Fruit fly (Drosophila melanogaster) whole organism, embryonic: Measurements from ENCODE around the gene CG6420.

Experiments used
- B-H1 ChIP-seq: fragments of 200-800 bp; sonication (Bioruptor generic); IDR thresholded peaks from 3 replicates; pipeline ENCODE4 v1.3.6; 2022; ENCODE audit warnings: missing biosample characterization, missing genetic modification characterization
- BtbVII ChIP-seq: fragments of 200-800 bp; sonication (Bioruptor generic); optimal IDR thresholded peaks from 3 replicates; lab custom pipeline; 2017; ENCODE audit warnings: missing biosample characterization, mild to moderate bottlenecking, missing genetic modification characterization
- CG10366 ChIP-seq: fragments of 200-800 bp; sonication (Bioruptor generic); IDR thresholded peaks from 2 replicates; pipeline ENCODE4 v1.3.6; 2022; ENCODE audit warnings: missing biosample characterization, missing genetic modification characterization
- CG10565 ChIP-seq: fragments of 200-800 bp; sonication (Bioruptor generic); optimal IDR thresholded peaks from 3 replicates; lab custom pipeline; 2016; ENCODE audit warnings: missing biosample characterization, mild to moderate bottlenecking, missing genetic modification characterization
- CG11504 ChIP-seq: fragments of 200-800 bp; sonication (Bioruptor generic); optimal IDR thresholded peaks from 3 replicates; lab custom pipeline; 2019; ENCODE audit warnings: missing biosample characterization, mild to moderate bottlenecking, missing genetic modification characterization, moderate library complexity
- CG11560 ChIP-seq: fragments of 200-800 bp; sonication (Bioruptor generic); IDR thresholded peaks from 3 replicates; pipeline ENCODE4 v1.3.6; 2022; ENCODE audit warnings: missing biosample characterization, missing genetic modification characterization
- CG13624 ChIP-seq: fragments of 200-800 bp; sonication (Bioruptor generic); optimal IDR thresholded peaks from 2 replicates; lab custom pipeline; 2016; ENCODE audit warnings: missing biosample characterization, missing genetic modification characterization
- CG16813 ChIP-seq: fragments of 200-800 bp; sonication (Bioruptor generic); IDR thresholded peaks from 3 replicates; pipeline ENCODE4 v1.3.6; 2022; ENCODE audit warnings: missing biosample characterization, missing genetic modification characterization; ENCODE audit not compliant: partially characterized antibody
- CG17328 ChIP-seq: fragments of 200-800 bp; sonication (Bioruptor generic); IDR thresholded peaks from 2 replicates; pipeline ENCODE4 v1.3.6; 2022; ENCODE audit warnings: missing biosample characterization, missing genetic modification characterization
- CG18476 ChIP-seq: fragments of 200-800 bp; sonication (Bioruptor generic); optimal IDR thresholded peaks from 2 replicates; lab custom pipeline; 2016; ENCODE audit warnings: missing biosample characterization, mild to moderate bottlenecking, missing genetic modification characterization
- CG18599 ChIP-seq: fragments of 200-800 bp; sonication (Bioruptor generic); optimal IDR thresholded peaks from 3 replicates; lab custom pipeline; 2017; ENCODE audit warnings: missing biosample characterization, missing genetic modification characterization, mild to moderate bottlenecking, moderate library complexity, missing genetic modification reagents
- CG2120 ChIP-seq: fragments of 200-800 bp; sonication (Bioruptor generic); optimal IDR thresholded peaks from 3 replicates; lab custom pipeline; 2016; ENCODE audit warnings: missing biosample characterization, missing genetic modification characterization
- CG2678 ChIP-seq: fragments of 200-800 bp; sonication (Bioruptor generic); optimal IDR thresholded peaks from 3 replicates; lab custom pipeline; 2019; ENCODE audit warnings: missing biosample characterization, mild to moderate bottlenecking, missing genetic modification characterization, moderate library complexity
- CG2712 ChIP-seq: fragments of 200-800 bp; optimal IDR thresholded peaks from 3 replicates; lab custom pipeline; 2019; ENCODE audit warnings: missing biosample characterization, mild to moderate bottlenecking, missing genetic modification characterization, moderate library complexity
- CG32767 ChIP-seq: fragments of 200-800 bp; sonication (Bioruptor generic); IDR thresholded peaks from 2 replicates; pipeline ENCODE4 v1.3.6; 2022; ENCODE audit warnings: missing biosample characterization, missing genetic modification characterization
- CG6175 ChIP-seq: fragments of 200-800 bp; sonication (Bioruptor generic); IDR thresholded peaks from 3 replicates; pipeline ENCODE4 v1.3.6; 2022; ENCODE audit warnings: missing biosample characterization, missing genetic modification characterization
- CG6254 ChIP-seq: fragments of 200-800 bp; sonication (Bioruptor generic); optimal IDR thresholded peaks from 3 replicates; lab custom pipeline; 2017; ENCODE audit warnings: mild to moderate bottlenecking, missing biosample characterization, missing genetic modification reagents, missing genetic modification characterization
- CG6654 ChIP-seq: fragments of 200-800 bp; sonication (Bioruptor generic); optimal IDR thresholded peaks from 2 replicates; lab custom pipeline; 2017; ENCODE audit warnings: missing biosample characterization, mild to moderate bottlenecking, missing genetic modification characterization
- CG6765 ChIP-seq: fragments of 200-800 bp; sonication (Bioruptor generic); optimal IDR thresholded peaks from 3 replicates; lab custom pipeline; 2017; ENCODE audit warnings: missing biosample characterization, mild to moderate bottlenecking, missing genetic modification characterization
- CG7372 ChIP-seq: fragments of 200-800 bp; sonication (Bioruptor generic); IDR thresholded peaks from 2 replicates; pipeline ENCODE4 v1.3.6; 2022; ENCODE audit warnings: missing biosample characterization, missing genetic modification characterization
- CG7556 ChIP-seq: fragments of 200-800 bp; sonication (Bioruptor generic); optimal IDR thresholded peaks from 2 replicates; lab custom pipeline; 2017; ENCODE audit warnings: missing biosample characterization, mild to moderate bottlenecking, missing genetic modification characterization
- CG7839 ChIP-seq: fragments of 200-800 bp; sonication (Bioruptor generic); optimal IDR thresholded peaks from 3 replicates; lab custom pipeline; 2018; ENCODE audit warnings: missing biosample characterization, mild to moderate bottlenecking, missing genetic modification characterization, moderate library complexity
- CG8290 ChIP-seq, 3 experiments: fragments of 200-800 bp; sonication (Bioruptor generic); optimal IDR thresholded peaks; 2 replicates each; lab custom pipeline; 2016 to 2019; ENCODE audit warnings: missing biosample characterization in 3 of 3, missing genetic modification characterization in 3 of 3, mild to moderate bottlenecking in 2 of 3, moderate library complexity in 1 of 3
- CG8944 ChIP-seq: fragments of 200-800 bp; sonication (Bioruptor generic); optimal IDR thresholded peaks from 3 replicates; lab custom pipeline; 2016; ENCODE audit warnings: missing biosample characterization, missing genetic modification characterization
- CG9817 ChIP-seq: fragments of 200-800 bp; sonication (Bioruptor generic); optimal IDR thresholded peaks from 2 replicates; lab custom pipeline; 2018; ENCODE audit warnings: missing biosample characterization, mild to moderate bottlenecking, missing genetic modification characterization, moderate library complexity
- CG9932 ChIP-seq: fragments of 200-800 bp; sonication (Bioruptor generic); IDR thresholded peaks from 2 replicates; pipeline ENCODE4 v1.3.6; 2022; ENCODE audit warnings: missing biosample characterization, missing genetic modification characterization
- Dad ChIP-seq: fragments of 200-800 bp; sonication (Bioruptor generic); optimal IDR thresholded peaks from 3 replicates; lab custom pipeline; 2016; ENCODE audit warnings: missing biosample characterization, missing genetic modification characterization
- Fer1 ChIP-seq: fragments of 200-800 bp; sonication (Bioruptor generic); optimal IDR thresholded peaks from 2 replicates; lab custom pipeline; 2017; ENCODE audit warnings: missing biosample characterization, mild to moderate bottlenecking, missing genetic modification characterization
- Hr51 ChIP-seq, 2 experiments: fragments of 200-800 bp; sonication (Bioruptor generic); optimal IDR thresholded peaks; 2 replicates in 1 of 2; 3 replicates in 1 of 2; lab custom pipeline; 2016 to 2018; ENCODE audit warnings: missing biosample characterization in 2 of 2, missing genetic modification characterization in 2 of 2, mild to moderate bottlenecking in 1 of 2, moderate library complexity in 1 of 2
- Med ChIP-seq: fragments of 200-800 bp; sonication (Bioruptor generic); peaks from one replicate; lab custom pipeline; 2016; ENCODE audit warnings: missing biosample characterization, missing genetic modification characterization, mild to moderate bottlenecking, inconsistent platforms, moderate library complexity
- Ptx1 ChIP-seq: fragments of 200-800 bp; sonication (Bioruptor generic); IDR thresholded peaks from 2 replicates; pipeline ENCODE4 v1.3.6; 2022; ENCODE audit warnings: missing biosample characterization, missing genetic modification characterization
- Rfx ChIP-seq: fragments of 200-800 bp; sonication (Bioruptor generic); IDR thresholded peaks from 2 replicates; pipeline ENCODE4 v1.3.6; 2022; ENCODE audit warnings: missing biosample characterization, missing genetic modification characterization
- Sox102F ChIP-seq: fragments of 200-800 bp; sonication (Bioruptor generic); optimal IDR thresholded peaks from 2 replicates; lab custom pipeline; 2018; ENCODE audit warnings: missing biosample characterization, mild to moderate bottlenecking, missing genetic modification characterization, moderate library complexity
- bcd ChIP-seq: fragments of 200-800 bp; sonication (Bioruptor generic); optimal IDR thresholded peaks from 2 replicates; lab custom pipeline; 2017; ENCODE audit warnings: missing biosample characterization, mild to moderate bottlenecking, missing genetic modification characterization
- caup ChIP-seq: fragments of 200-800 bp; sonication (Bioruptor generic); optimal IDR thresholded peaks from 3 replicates; lab custom pipeline; 2017; ENCODE audit warnings: missing biosample characterization, mild to moderate bottlenecking, missing genetic modification characterization, moderate library complexity; ENCODE audit not compliant: severe bottlenecking
- ci ChIP-seq: fragments of 200-800 bp; sonication (Bioruptor generic); IDR thresholded peaks from 3 replicates; pipeline ENCODE4 v1.3.6; 2022; ENCODE audit warnings: missing biosample characterization, missing genetic modification characterization
- cwo ChIP-seq: fragments of 200-800 bp; sonication (Bioruptor generic); optimal IDR thresholded peaks from 3 replicates; lab custom pipeline; 2017; ENCODE audit warnings: missing biosample characterization, missing genetic modification characterization, mild to moderate bottlenecking, moderate library complexity, missing genetic modification reagents
- dmrt99B ChIP-seq: fragments of 200-800 bp; sonication (Bioruptor generic); optimal IDR thresholded peaks from 2 replicates; lab custom pipeline; 2018; ENCODE audit warnings: missing biosample characterization, mild to moderate bottlenecking, missing genetic modification characterization, moderate library complexity
- dpn ChIP-seq, 2 experiments: fragments of 200-800 bp; sonication (Bioruptor generic); optimal IDR thresholded peaks; 3 replicates each; lab custom pipeline; 2016; ENCODE audit warnings: missing biosample characterization in 2 of 2, missing genetic modification characterization in 2 of 2
- dysf ChIP-seq: fragments of 200-800 bp; sonication (Bioruptor generic); IDR thresholded peaks from 3 replicates; pipeline ENCODE4 v1.3.6; 2022; ENCODE audit warnings: missing biosample characterization, missing genetic modification characterization
- gce ChIP-seq: fragments of 200-800 bp; sonication (Bioruptor generic); IDR thresholded peaks from 3 replicates; pipeline ENCODE4 v1.3.6; 2022; ENCODE audit warnings: missing biosample characterization, missing genetic modification characterization
- lmd ChIP-seq: fragments of 200-800 bp; sonication (Bioruptor generic); IDR thresholded peaks from 2 replicates; pipeline ENCODE4 v1.3.6; 2022; ENCODE audit warnings: missing biosample characterization, missing genetic modification characterization
- pzg ChIP-seq: fragments of 200-800 bp; sonication (Bioruptor generic); optimal IDR thresholded peaks from 3 replicates; lab custom pipeline; 2018; ENCODE audit warnings: missing biosample characterization, mild to moderate bottlenecking, missing genetic modification characterization, moderate library complexity
- slbo ChIP-seq: fragments of 200-800 bp; sonication (Bioruptor generic); IDR thresholded peaks from 2 replicates; pipeline ENCODE4 v1.3.6; 2022; ENCODE audit warnings: missing biosample characterization, missing genetic modification characterization
- tup ChIP-seq: fragments of 200-800 bp; sonication (Bioruptor generic); optimal IDR thresholded peaks from 2 replicates; lab custom pipeline; 2016; ENCODE audit warnings: missing biosample characterization, mild to moderate bottlenecking, missing genetic modification characterization, moderate library complexity
- tx ChIP-seq: fragments of 200-800 bp; sonication (Bioruptor generic); optimal IDR thresholded peaks from 2 replicates; lab custom pipeline; 2016; ENCODE audit warnings: missing biosample characterization, missing genetic modification characterization

CG6420 gene

DNA sequence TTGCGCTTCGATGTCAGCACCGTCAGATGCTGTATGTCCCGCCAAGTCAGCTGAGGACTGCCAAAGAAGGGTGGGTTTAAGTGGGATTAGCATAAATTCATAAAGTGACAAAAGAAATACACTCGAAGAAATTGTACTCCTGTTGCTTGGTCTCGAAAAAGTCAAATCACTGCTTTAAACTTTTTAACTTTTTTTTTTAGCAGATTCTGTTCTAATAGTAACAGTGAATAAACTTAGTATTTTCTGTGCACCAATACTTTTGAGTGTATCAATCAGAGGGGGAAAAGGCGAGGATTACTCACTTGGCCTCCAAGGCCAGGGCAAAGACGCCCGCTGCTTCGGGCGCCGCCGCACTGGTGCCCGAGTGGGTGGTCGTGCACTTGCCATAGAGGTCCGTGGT, 24.9 kb downstream of the CG6420 start (continued):
- TF ChIP-seq CG17328 (GFP tag; lab: Robert Waterston, UW) (peak; percentile 25; the same call in 1 of the 2 replicates), CG6175 (GFP tag; lab: Robert Waterston, UW) (no peak), CG2120 (peak; percentile 27), caup (no peak), CG11504 (tag; lab: Kevin White, UChicago) (peak; percentile 16)
- TF ChIP-seq, all 482 proteins: peak for 21

- TF ChIP-seq CG18476 (GFP tag; lab: Kevin White, UChicago) (no peak), CG6765 (no peak), CG16813 (GFP tag; lab: Robert Waterston, UW) (no peak), CG32767 (GFP tag; lab: Robert Waterston, UW) (no peak), pzg (GFP tag; lab: Kevin White, UChicago) (no peak), CG8944 (GFP tag; lab: Kevin White, UChicago) (no peak), CG6254 (GFP tag; lab: Kevin White, UChicago) (no peak), CG13624 (no peak), CG10565 (GFP tag; lab: Kevin White, UChicago) (no peak), gce (GFP tag; lab: Robert Waterston, UW) (no peak), tx (GFP tag; lab: Kevin White, UChicago) (no peak), CG6654 (GFP tag; lab: Kevin White, UChicago) (no peak), B-H1 (GFP tag; lab: Robert Waterston, UW) (no peak)
- TF ChIP-seq, all 482 proteins: peak for 0
These were observed 31.5 kb downstream of the CG6420 start, which contains the start of gene TwdlQ for dm6 chr3R:26693490-26693889. TSS of gene TwdlQ (minus strand) at chr3R:26693590.

dm6 chr3R:26690197-26690596, 34.8 kb downstream of the CG6420 start:
- TF ChIP-seq tup: no peak
- no peak for TF ChIP-seq bcd
- TF ChIP-seq CG9932: peak; percentile 31; the same call in 1 of the 2 replicates
- peak; percentile 18 for TF ChIP-seq CG9817
- TF ChIP-seq CG7839 (tag; lab: Kevin White, UChicago): peak; percentile 33
- no peak for TF ChIP-seq Dad (GFP tag; lab: Kevin White, UChicago)
- no peak for TF ChIP-seq CG8290 (GFP tag; optimal IDR thresholded peaks at IDR 0.05; lab: Kevin White, UChicago)
- peak in 1 of 2 experiments; percentile 2 for TF ChIP-seq CG8290 (tag; optimal IDR thresholded peaks at IDR 0.05; lab: Kevin White, UChicago)
- TF ChIP-seq CG11560 (tag; lab: Robert Waterston, UW): no peak
- peak; percentile 34; the same call in 1 of the 2 replicates for TF ChIP-seq CG10366
- TF ChIP-seq CG18599 (GFP tag; lab: Kevin White, UChicago): peak; percentile 42
- TF ChIP-seq CG2120: peak; percentile 53
- peak; percentile 51 for TF ChIP-seq Ptx1
- peak; percentile 27; the same call in 1 of the 2 replicates for TF ChIP-seq CG7372
- TF ChIP-seq CG2678 (tag; lab: Kevin White, UChicago): peak; percentile 18
- peak; percentile 42; the same call in 1 of the 2 replicates for TF ChIP-seq lmd
- TF ChIP-seq CG2712: no peak
- 0 out of 3 replicates have a peak, but pooled peaks have one; percentile 29 for TF ChIP-seq ci (GFP tag; lab: Robert Waterston, UW)
- TF ChIP-seq dysf (GFP tag; lab: Robert Waterston, UW): peak; percentile 36; the same call in 1 of the 3 replicates
- TF ChIP-seq BtbVII (GFP tag; lab: Kevin White, UChicago): no peak
- no peak for TF ChIP-seq dpn (GFP tag; optimal IDR thresholded peaks at IDR 0.05; lab: Kevin White, UChicago)
- peak; percentile 25 for TF ChIP-seq dmrt99B (tag; lab: Kevin White, UChicago)
- peak; percentile 31; the same call in 1 of the 2 replicates for TF ChIP-seq slbo
- peak; percentile 11 for TF ChIP-seq CG7556 (GFP tag; lab: Kevin White, UChicago)
- TF ChIP-seq Rfx (GFP tag; lab: Robert Waterston, UW): peak; percentile 51; the same call in 1 of the 2 replicates
- no peak for TF ChIP-seq Sox102F
- peak; percentile 11 for TF ChIP-seq Fer1 (GFP tag; lab: Kevin White, UChicago)
- peak; percentile 59 for TF ChIP-seq Med (GFP tag; lab: Kevin White, UChicago)
- peak in 1 of 2 experiments; percentile 5 for TF ChIP-seq Hr51 (GFP tag; optimal IDR thresholded peaks at IDR 0.05; lab: Kevin White, UChicago)
- TF ChIP-seq cwo (GFP tag; lab: Kevin White, UChicago): no peak
- peak; percentile 34 for TF ChIP-seq CG11504 (tag; lab: Kevin White, UChicago)
